Worm (Caenorhabditis elegans) whole organism, L4/young adult: ENCODE data around the gene str-93.

Experiments used
- W03F9.2 ChIP-seq: fragments of 150-350 bp; optimal IDR thresholded peaks from 2 replicates; lab custom pipeline; 2014; ENCODE audit warnings: missing biosample characterization, missing genetic modification characterization
- him-1 ChIP-seq: sonication (generic microtip); optimal IDR thresholded peaks from 2 replicates; lab custom pipeline; 2016; ENCODE audit warnings: missing genotype, missing genetic modification reagents, missing genetic modification characterization, missing compliant biosample characterization

DNA sequence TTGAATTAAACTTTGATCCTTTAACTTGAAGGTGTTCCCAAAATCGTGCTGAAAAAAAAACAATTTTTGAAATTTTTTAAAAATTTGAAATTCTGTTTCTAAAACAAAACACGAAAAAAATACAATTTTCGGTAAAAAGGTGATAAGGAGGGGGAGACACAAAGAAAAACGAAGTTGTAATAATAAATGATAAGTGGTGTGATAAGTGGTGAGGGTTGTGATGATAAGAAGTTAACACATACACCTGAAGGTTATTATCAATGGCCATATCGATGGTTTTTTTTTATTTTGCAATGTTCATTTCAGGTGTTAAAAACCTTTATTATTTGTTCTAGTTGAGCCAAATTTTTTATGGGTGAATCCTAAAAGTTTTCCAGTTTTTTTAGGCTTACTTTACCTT lies 41.1 kb upstream of the str-93 start, which contains the start of gene twk-33:
- TF ChIP-seq W03F9.2 (tag; lab: Kevin White, UChicago) (no peak), him-1 (tag; lab: Kevin White, UChicago) (no peak)
